Worm (Caenorhabditis elegans): ENCODE results near the gene C34C6.3.

DNA sequence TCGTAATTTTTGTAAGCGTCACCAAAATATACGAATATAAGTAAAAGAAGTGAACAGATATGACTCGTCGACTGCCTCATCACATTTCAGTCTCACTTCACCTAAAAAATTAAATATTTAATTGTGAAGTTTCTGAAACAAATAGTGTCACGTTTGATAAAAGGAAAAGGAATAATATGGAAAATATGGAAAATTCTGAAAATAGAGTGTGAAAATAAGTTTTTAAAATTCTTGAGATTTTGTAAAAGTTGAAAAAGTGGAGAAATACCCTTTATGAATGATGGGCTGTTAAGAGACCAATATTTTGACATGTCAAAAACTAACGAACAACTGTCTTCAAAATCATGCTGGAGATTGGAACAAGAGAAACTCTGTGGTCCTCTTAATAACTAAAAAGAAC lies 35.0 kb downstream of the C34C6.3 start, which contains the start of gene T01B7.9:
- TF ChIP-seq ZK337.2 (GFP tag; IDR thresholded peaks at IDR 0.05) (no peak), hlh-30 (tag; optimal IDR thresholded peaks at IDR 0.05; ENCODE audit: insufficient read depth) (no peak), nhr-76 (tag; optimal IDR thresholded peaks at IDR 0.05) (no peak), nhr-28 (tag; optimal IDR thresholded peaks at IDR 0.05) (no peak), lin-15B (tag; optimal IDR thresholded peaks at IDR 0.05) (no peak)
